Worm (Caenorhabditis elegans): ENCODE measurements around the gene srv-32.
"Not testable (repeated sequence)": the region's sequence is repeated elsewhere in the genome, so short reads cannot be mapped to it uniquely, and the experiment has no call there.

srv-32 gene

ce11 chrIV:6263244-6263643 lies 18.8 kb downstream of the srv-32 start, which contains the start of gene srv-28:
Gene srv-28, minus strand, starts transcription at chrIV:6263344.
- no peak for TF ChIP-seq sea-1 (GFP tag; conservative IDR thresholded peaks at IDR 0.05)
- no peak for TF ChIP-seq F13C5.2 (tag; optimal IDR thresholded peaks at IDR 0.05)
- no peak for TF ChIP-seq ets-7 (tag; optimal IDR thresholded peaks at IDR 0.05)
- TF ChIP-seq pes-1 (GFP tag; IDR thresholded peaks at IDR 0.05) = no peak
- no peak for TF ChIP-seq ceh-36 (tag; optimal IDR thresholded peaks at IDR 0.05)
- no peak for TF ChIP-seq hmg-4 (GFP tag; optimal IDR thresholded peaks at IDR 0.05)
- TF ChIP-seq ama-1 (optimal IDR thresholded peaks at IDR 0.05) = no peak
- no peak for TF ChIP-seq flt-1 (GFP tag; IDR thresholded peaks at IDR 0.05)
- TF ChIP-seq scrt-1 (GFP tag; IDR thresholded peaks at IDR 0.05) = no peak
- TF ChIP-seq aly-1 (tag; optimal IDR thresholded peaks at IDR 0.05) = no peak
- TF ChIP-seq tbx-37 (GFP tag; conservative IDR thresholded peaks at IDR 0.05) = no peak
- TF ChIP-seq B0310.2 (tag; optimal IDR thresholded peaks at IDR 0.05) = no peak
- TF ChIP-seq tra-4 (tag; optimal IDR thresholded peaks at IDR 0.05) = no peak
- TF ChIP-seq hnd-1 (tag; optimal IDR thresholded peaks at IDR 0.05) = no peak
- TF ChIP-seq ceh-13 (GFP tag; optimal IDR thresholded peaks at IDR 0.05) = no peak
- no peak for TF ChIP-seq tbx-11 (GFP tag; IDR thresholded peaks at IDR 0.05)

- no peak for TF ChIP-seq scrt-1 (GFP tag; IDR thresholded peaks at IDR 0.05)
- TF ChIP-seq hmg-4 (GFP tag; optimal IDR thresholded peaks at IDR 0.05) = no peak
- no peak for TF ChIP-seq ets-7 (tag; optimal IDR thresholded peaks at IDR 0.05)
- no peak for TF ChIP-seq tra-4 (tag; optimal IDR thresholded peaks at IDR 0.05)
- TF ChIP-seq ceh-36 (tag; optimal IDR thresholded peaks at IDR 0.05) = no peak
- no peak for TF ChIP-seq tbx-11 (GFP tag; IDR thresholded peaks at IDR 0.05)
- no peak for TF ChIP-seq ama-1 (optimal IDR thresholded peaks at IDR 0.05)
- no peak for TF ChIP-seq tbx-37 (GFP tag; conservative IDR thresholded peaks at IDR 0.05)
- TF ChIP-seq B0310.2 (tag; optimal IDR thresholded peaks at IDR 0.05) = no peak
- TF ChIP-seq sea-1 (GFP tag; conservative IDR thresholded peaks at IDR 0.05) = no peak
- TF ChIP-seq flt-1 (GFP tag; IDR thresholded peaks at IDR 0.05) = no peak
- TF ChIP-seq F13C5.2 (tag; optimal IDR thresholded peaks at IDR 0.05) = no peak
- no peak for TF ChIP-seq ceh-13 (GFP tag; optimal IDR thresholded peaks at IDR 0.05)
- TF ChIP-seq hmbx-1 (tag; optimal IDR thresholded peaks at IDR 0.05) = no peak
- TF ChIP-seq aly-1 (tag; optimal IDR thresholded peaks at IDR 0.05) = no peak
Observed at ce11 chrIV:6259732-6260131, 22.3 kb downstream of the srv-32 start, which contains the start of gene nlp-16. Gene nlp-16, minus strand, starts transcription at chrIV:6259832.

ce11 chrIV:6258967-6259366 lies 23.1 kb downstream of the srv-32 start:
- TF ChIP-seq scrt-1 (GFP tag; IDR thresholded peaks at IDR 0.05) (no peak), ceh-13 (GFP tag; optimal IDR thresholded peaks at IDR 0.05) (no peak), B0310.2 (tag; optimal IDR thresholded peaks at IDR 0.05) (no peak), hmbx-1 (tag; optimal IDR thresholded peaks at IDR 0.05) (no peak), sea-1 (GFP tag; conservative IDR thresholded peaks at IDR 0.05) (no peak), tra-4 (tag; optimal IDR thresholded peaks at IDR 0.05) (no peak), ama-1 (optimal IDR thresholded peaks at IDR 0.05) (no peak), F13C5.2 (tag; optimal IDR thresholded peaks at IDR 0.05) (no peak), hnd-1 (tag; optimal IDR thresholded peaks at IDR 0.05) (no peak), flt-1 (GFP tag; IDR thresholded peaks at IDR 0.05) (no peak), ceh-36 (tag; optimal IDR thresholded peaks at IDR 0.05) (no peak), tbx-37 (GFP tag; conservative IDR thresholded peaks at IDR 0.05) (no peak), hmg-4 (GFP tag; optimal IDR thresholded peaks at IDR 0.05) (no peak), ets-7 (tag; optimal IDR thresholded peaks at IDR 0.05) (no peak), aly-1 (tag; optimal IDR thresholded peaks at IDR 0.05) (no peak), pes-1 (GFP tag; IDR thresholded peaks at IDR 0.05) (no peak)

- TF ChIP-seq flt-1 (GFP tag; IDR thresholded peaks at IDR 0.05) (no peak), hmg-4 (GFP tag; optimal IDR thresholded peaks at IDR 0.05) (no peak), ceh-36 (tag; optimal IDR thresholded peaks at IDR 0.05) (no peak), ceh-13 (GFP tag; optimal IDR thresholded peaks at IDR 0.05) (no peak), tra-4 (tag; optimal IDR thresholded peaks at IDR 0.05) (no peak), pes-1 (GFP tag; IDR thresholded peaks at IDR 0.05) (no peak), B0310.2 (tag; optimal IDR thresholded peaks at IDR 0.05) (no peak), tbx-37 (GFP tag; conservative IDR thresholded peaks at IDR 0.05) (no peak), ama-1 (optimal IDR thresholded peaks at IDR 0.05) (no peak), ets-7 (tag; optimal IDR thresholded peaks at IDR 0.05) (no peak), aly-1 (tag; optimal IDR thresholded peaks at IDR 0.05) (no peak), sea-1 (GFP tag; conservative IDR thresholded peaks at IDR 0.05) (no peak), hmbx-1 (tag; optimal IDR thresholded peaks at IDR 0.05) (no peak), scrt-1 (GFP tag; IDR thresholded peaks at IDR 0.05) (no peak), F13C5.2 (tag; optimal IDR thresholded peaks at IDR 0.05) (no peak)
Observed at ce11 chrIV:6254635-6255034, 27.4 kb downstream of the srv-32 start, which contains the start of gene T13A10.64. Gene T13A10.64, plus strand, starts transcription at chrIV:6254935.

- TF ChIP-seq ets-7 (tag; optimal IDR thresholded peaks at IDR 0.05); pes-1 (GFP tag; IDR thresholded peaks at IDR 0.05); aly-1 (tag; optimal IDR thresholded peaks at IDR 0.05): not testable (repeated sequence)
Observed at ce11 chrIV:6253000-6253399, 29.0 kb downstream of the srv-32 start, which contains the start of gene T13A10.2. Gene T13A10.2, plus strand, starts transcription at chrIV:6253300.

- TF ChIP-seq ceh-36 (tag; optimal IDR thresholded peaks at IDR 0.05) = no peak
- TF ChIP-seq scrt-1 (GFP tag; IDR thresholded peaks at IDR 0.05) = no peak
- TF ChIP-seq pes-1 (GFP tag; IDR thresholded peaks at IDR 0.05) = no peak
- no peak for TF ChIP-seq ets-7 (tag; optimal IDR thresholded peaks at IDR 0.05)
- TF ChIP-seq aly-1 (tag; optimal IDR thresholded peaks at IDR 0.05) = no peak
- TF ChIP-seq tbx-11 (GFP tag; IDR thresholded peaks at IDR 0.05) = no peak
- TF ChIP-seq F13C5.2 (tag; optimal IDR thresholded peaks at IDR 0.05) = no peak
- no peak for TF ChIP-seq ama-1 (optimal IDR thresholded peaks at IDR 0.05)
- no peak for TF ChIP-seq hmg-4 (GFP tag; optimal IDR thresholded peaks at IDR 0.05)
- TF ChIP-seq tra-4 (tag; optimal IDR thresholded peaks at IDR 0.05) = no peak
- no peak for TF ChIP-seq ceh-13 (GFP tag; optimal IDR thresholded peaks at IDR 0.05)
Observed at ce11 chrIV:6249591-6249990, 32.5 kb downstream of the srv-32 start, which contains the start of gene F58F9.1. Gene F58F9.1, plus strand, starts transcription at chrIV:6249841.

- TF ChIP-seq tra-4 (tag; optimal IDR thresholded peaks at IDR 0.05) (no peak), sea-1 (GFP tag; conservative IDR thresholded peaks at IDR 0.05) (no peak), ceh-13 (GFP tag; optimal IDR thresholded peaks at IDR 0.05) (no peak), flt-1 (GFP tag; IDR thresholded peaks at IDR 0.05) (no peak)
Observed at ce11 chrIV:6248486-6248885, 33.6 kb downstream of the srv-32 start, which contains the start of gene acox-3. Gene acox-3, minus strand, starts transcription at chrIV:6248492.

Measured in whole organism, early embryonic.